Worm (Caenorhabditis elegans): ENCODE results near the gene F56F11.1.

F56F11.1 gene

ce11 chrIII:2875946-2876345, 15.6 kb upstream of the F56F11.1 start:
- TF ChIP-seq ztf-1 (GFP tag; conservative IDR thresholded peaks at IDR 0.05) (no peak), egl-27 (tag; optimal IDR thresholded peaks at IDR 0.05) (peak; percentile 64), lin-39 (tag; optimal IDR thresholded peaks at IDR 0.05) (no peak), nhr-12 (tag; optimal IDR thresholded peaks at IDR 0.05) (no peak), nhr-129 (tag; optimal IDR thresholded peaks at IDR 0.05) (peak; percentile 49), snpc-4 (tag; optimal IDR thresholded peaks at IDR 0.05) (peak; percentile 16), lin-13 (GFP tag; optimal IDR thresholded peaks at IDR 0.05) (peak; percentile 63), nhr-237 (tag; optimal IDR thresholded peaks at IDR 0.05) (no peak), ztf-4 (tag; optimal IDR thresholded peaks at IDR 0.05) (peak; percentile 36), ZK546.5 (tag; optimal IDR thresholded peaks at IDR 0.05) (no peak), mab-5 (tag; optimal IDR thresholded peaks at IDR 0.05) (no peak), sem-4 (tag; optimal IDR thresholded peaks at IDR 0.05) (peak; percentile 29), crh-2 (tag; optimal IDR thresholded peaks at IDR 0.05) (peak; percentile 80), ceh-16 (tag; optimal IDR thresholded peaks at IDR 0.05) (peak; percentile 2), ztf-11 (tag; optimal IDR thresholded peaks at IDR 0.05) (no peak), nhr-6 (tag; optimal IDR thresholded peaks at IDR 0.05) (peak; percentile 16), mdl-1 (tag; optimal IDR thresholded peaks at IDR 0.05) (peak in 1 of 2 experiments; percentile 63), R02D3.7 (tag; optimal IDR thresholded peaks at IDR 0.05) (no peak), sma-3 (GFP tag; optimal IDR thresholded peaks at IDR 0.05) (peak; percentile 96), dmd-4 (tag; optimal IDR thresholded peaks at IDR 0.05) (no peak), nhr-23 (tag; optimal IDR thresholded peaks at IDR 0.05) (no peak), sma-9 (GFP tag; optimal IDR thresholded peaks at IDR 0.05) (peak; percentile 92), sma-9 (tag; optimal IDR thresholded peaks at IDR 0.05) (no peak), unc-39 (tag; optimal IDR thresholded peaks at IDR 0.05) (no peak), alr-1 (tag; optimal IDR thresholded peaks at IDR 0.05) (no peak), blmp-1 (tag; optimal IDR thresholded peaks at IDR 0.05; ENCODE audit: insufficient read depth) (peak; percentile 92), elt-1 (tag; optimal IDR thresholded peaks at IDR 0.05) (no peak), unc-55 (GFP tag; optimal IDR thresholded peaks at IDR 0.05) (no peak), ceh-82 (tag; optimal IDR thresholded peaks at IDR 0.05) (no peak), C34F6.9 (tag; optimal IDR thresholded peaks at IDR 0.05) (peak; percentile 28), ama-1 (optimal IDR thresholded peaks at IDR 0.05) (no peak), nhr-11 (tag; optimal IDR thresholded peaks at IDR 0.05) (no peak), gmeb-1 (tag; optimal IDR thresholded peaks at IDR 0.05) (peak; percentile 60), unc-62 (GFP tag; optimal IDR thresholded peaks at IDR 0.05) (no peak), elt-3 (tag; optimal IDR thresholded peaks at IDR 0.05) (no peak), nhr-25 (tag; optimal IDR thresholded peaks at IDR 0.05) (peak; percentile 95), nhr-77 (tag; optimal IDR thresholded peaks at IDR 0.05) (no peak), nhr-10 (tag; optimal IDR thresholded peaks at IDR 0.05) (no peak), F13H6.1 (tag; optimal IDR thresholded peaks at IDR 0.05) (peak; percentile 70), aly-2 (tag; optimal IDR thresholded peaks at IDR 0.05) (no peak), skn-1 (tag; optimal IDR thresholded peaks at IDR 0.05) (no peak), Y55F3AM.14 (GFP tag; optimal IDR thresholded peaks at IDR 0.05) (peak; percentile 15), lin-11 (tag; optimal IDR thresholded peaks at IDR 0.05) (no peak), peb-1 (tag; optimal IDR thresholded peaks at IDR 0.05) (no peak), nhr-21 (tag; optimal IDR thresholded peaks at IDR 0.05) (peak; percentile 88), fos-1 (tag; optimal IDR thresholded peaks at IDR 0.05) (peak; percentile 88), mbf-1 (tag; optimal IDR thresholded peaks at IDR 0.05) (no peak), zag-1 (tag; optimal IDR thresholded peaks at IDR 0.05) (no peak), lsy-2 (tag; optimal IDR thresholded peaks at IDR 0.05) (peak; percentile 10 to 68)
